Worm (Caenorhabditis elegans) whole organism, L3 larva: Measurements from ENCODE around the gene col-169.

ENCODE experiments used
- fos-1 ChIP-seq: fragments of 150-350 bp; optimal IDR thresholded peaks from 2 replicates; lab custom pipeline; 2014; ENCODE audit warnings: missing biosample characterization, missing genetic modification characterization
- nhr-77 ChIP-seq: fragments of 150-350 bp; optimal IDR thresholded peaks from 2 replicates; lab custom pipeline; 2014; ENCODE audit warnings: missing biosample characterization, missing genetic modification characterization

- no peak for TF ChIP-seq fos-1 (tag; lab: Kevin White, UChicago)
- no peak for TF ChIP-seq nhr-77 (tag; lab: Kevin White, UChicago)
These were observed 5.0 kb downstream of the col-169 start, which contains the start of gene col-171 for ce11 chrX:6333998-6334397.
